Worm (Caenorhabditis elegans) whole organism, young adult: ENCODE results near the gene swt-4.

Experiments used
- C17E4.6 ChIP-seq: fragments of 200-800 bp; sonication (Bioruptor generic); IDR thresholded peaks from 2 replicates; pipeline ENCODE4 v1.3.6; 2022; ENCODE audit warnings: missing genetic modification reagents, missing genetic modification characterization, missing compliant biosample characterization
- D2030.7 ChIP-seq: fragments of 200-800 bp; sonication (Bioruptor generic); IDR thresholded peaks from 2 replicates; pipeline ENCODE4 v1.3.6; 2022; ENCODE audit warnings: missing genetic modification reagents, missing genetic modification characterization, missing compliant biosample characterization
- F22D6.2 ChIP-seq: sonication (generic microtip); optimal IDR thresholded peaks from 2 replicates; lab custom pipeline; 2016; ENCODE audit warnings: mild to moderate bottlenecking, missing genetic modification characterization, missing compliant biosample characterization
- F39B2.1 ChIP-seq: fragments of 200-800 bp; sonication (Bioruptor generic); IDR thresholded peaks from 2 replicates; pipeline ENCODE4 v1.3.6; 2022; ENCODE audit warnings: missing genetic modification reagents, missing genetic modification characterization, missing compliant biosample characterization
- F57A8.1 ChIP-seq: fragments of 200-800 bp; sonication (Bioruptor generic); optimal IDR thresholded peaks from 2 replicates; lab custom pipeline; 2018; ENCODE audit warnings: mild to moderate bottlenecking, missing genetic modification characterization, moderate library complexity, missing compliant biosample characterization
- Y56A3A.18 ChIP-seq: fragments of 200-800 bp; sonication (Bioruptor generic); IDR thresholded peaks from 2 replicates; pipeline ENCODE4 v1.3.6; 2022; ENCODE audit warnings: missing genetic modification reagents, missing genetic modification characterization, missing compliant biosample characterization
- cebp-1 ChIP-seq, 2 experiments: fragments of 200-800 bp in 1 of 2; sonication (Bioruptor generic) in 1 of 2; sonication (generic microtip) in 1 of 2; IDR thresholded peaks in 1 of 2; optimal IDR thresholded peaks in 1 of 2; 2 replicates each; pipeline versions ENCODE4 v1.3.6 to Lab custom; 2017 to 2022; ENCODE audit warnings: missing compliant biosample characterization in 2 of 2, missing genetic modification characterization in 2 of 2, mild to moderate bottlenecking in 1 of 2, missing genetic modification reagents in 1 of 2, moderate library complexity in 1 of 2
- chd-7 ChIP-seq: sonication (generic microtip); optimal IDR thresholded peaks from 2 replicates; lab custom pipeline; 2016; ENCODE audit warnings: mild to moderate bottlenecking, missing genetic modification characterization, moderate library complexity, missing compliant biosample characterization
- dpff-1 ChIP-seq: sonication (generic microtip); optimal IDR thresholded peaks from 2 replicates; lab custom pipeline; 2017; ENCODE audit warnings: mild to moderate bottlenecking, missing genetic modification characterization, missing compliant biosample characterization
- dpl-1 ChIP-seq: fragments of 150-350 bp; optimal IDR thresholded peaks from 2 replicates; lab custom pipeline; 2014; ENCODE audit warnings: missing biosample characterization, missing genetic modification reagents, missing genetic modification characterization
- egl-44 ChIP-seq: fragments of 200-800 bp; sonication (Bioruptor generic); IDR thresholded peaks from 2 replicates; pipeline ENCODE4 v1.3.6; 2022; ENCODE audit warnings: missing genetic modification reagents, missing genetic modification characterization, missing compliant biosample characterization
- egrh-3 ChIP-seq: fragments of 200-800 bp; sonication (Bioruptor generic); IDR thresholded peaks from 2 replicates; pipeline ENCODE4 v1.3.6; 2022; ENCODE audit warnings: missing genetic modification reagents, missing genetic modification characterization, missing compliant biosample characterization
- hlh-12 ChIP-seq: sonication (generic microtip); optimal IDR thresholded peaks from 2 replicates; lab custom pipeline; 2016; ENCODE audit warnings: missing genetic modification characterization, missing compliant biosample characterization
- hmg-1.2 ChIP-seq: fragments of 200-800 bp; sonication (Bioruptor generic); IDR thresholded peaks from 2 replicates; pipeline ENCODE4 v1.3.6; 2022; ENCODE audit warnings: missing genetic modification reagents, missing genetic modification characterization, missing compliant biosample characterization
- let-526 ChIP-seq: fragments of 200-800 bp; sonication (Bioruptor generic); IDR thresholded peaks from 2 replicates; pipeline ENCODE4 v1.3.6; 2022; ENCODE audit warnings: missing genetic modification reagents, missing genetic modification characterization, missing compliant biosample characterization
- let-607 ChIP-seq, 2 experiments: fragments of 200-800 bp in 1 of 2; sonication (Bioruptor generic) in 1 of 2; sonication (generic microtip) in 1 of 2; optimal IDR thresholded peaks; 2 replicates each; lab custom pipeline; 2016 to 2018; ENCODE audit warnings: mild to moderate bottlenecking in 2 of 2, missing compliant biosample characterization in 2 of 2, missing genetic modification characterization in 2 of 2, moderate library complexity in 2 of 2, missing genotype in 1 of 2
- lin-35 ChIP-seq, 3 experiments: fragments of 150-350 bp in 2 of 3; sonication (generic microtip) in 1 of 3; optimal IDR thresholded peaks; 2 replicates each; lab custom pipeline; 2014 to 2018; ENCODE audit warnings: missing biosample characterization in 3 of 3, missing genetic modification characterization in 3 of 3, missing genetic modification reagents in 3 of 3
- lir-1 ChIP-seq: fragments of 200-800 bp; sonication (Bioruptor generic); conservative IDR thresholded peaks from 2 replicates; pipeline ENCODE4 v1.3.6; 2022; ENCODE audit warnings: missing genetic modification reagents, missing genetic modification characterization, missing compliant biosample characterization
- lsl-1 ChIP-seq: fragments of 200-800 bp; sonication (Bioruptor generic); optimal IDR thresholded peaks from 2 replicates; lab custom pipeline; 2018; ENCODE audit warnings: mild to moderate bottlenecking, missing genetic modification characterization, moderate library complexity, missing compliant biosample characterization
- madf-6 ChIP-seq: fragments of 200-800 bp; sonication (Bioruptor generic); IDR thresholded peaks from 2 replicates; pipeline ENCODE4 v1.3.6; 2022; ENCODE audit warnings: missing genetic modification reagents, missing genetic modification characterization, missing compliant biosample characterization
- madf-8 ChIP-seq: fragments of 200-800 bp; sonication (Bioruptor generic); conservative IDR thresholded peaks from 2 replicates; pipeline ENCODE4 v1.3.6; 2022; ENCODE audit warnings: missing genetic modification reagents, missing genetic modification characterization, missing compliant biosample characterization
- nfya-2 ChIP-seq: fragments of 200-800 bp; sonication (Bioruptor generic); IDR thresholded peaks from 2 replicates; pipeline ENCODE4 v1.3.6; 2022; ENCODE audit warnings: missing genetic modification reagents, missing genetic modification characterization, missing compliant biosample characterization
- nhr-90 ChIP-seq: sonication (generic microtip); optimal IDR thresholded peaks from 2 replicates; lab custom pipeline; 2016; ENCODE audit warnings: missing genotype, mild to moderate bottlenecking, missing genetic modification characterization, missing compliant biosample characterization
- rcor-1 ChIP-seq: fragments of 200-800 bp; sonication (Bioruptor generic); IDR thresholded peaks from 2 replicates; pipeline ENCODE4 v1.3.6; 2022; ENCODE audit warnings: missing genetic modification reagents, missing genetic modification characterization, missing compliant biosample characterization
- snpc-1.3 ChIP-seq: sonication (generic microtip); optimal IDR thresholded peaks from 2 replicates; lab custom pipeline; 2017; ENCODE audit warnings: missing genetic modification characterization, mild to moderate bottlenecking, missing compliant biosample characterization, antibody characterized with exemption, moderate library complexity, missing genotype, missing genetic modification reagents; ENCODE audit not compliant: insufficient read depth
- sptf-2 ChIP-seq: fragments of 200-800 bp; sonication (Bioruptor generic); optimal IDR thresholded peaks from 2 replicates; lab custom pipeline; 2018; ENCODE audit warnings: mild to moderate bottlenecking, missing genetic modification characterization, missing compliant biosample characterization
- tbp1 ChIP-seq: fragments of 200-800 bp; sonication (Bioruptor generic); optimal IDR thresholded peaks from 2 replicates; lab custom pipeline; 2018; ENCODE audit warnings: mild to moderate bottlenecking, missing genetic modification characterization, missing compliant biosample characterization
- xnd-1 ChIP-seq: sonication (generic microtip); optimal IDR thresholded peaks from 2 replicates; lab custom pipeline; 2016; ENCODE audit warnings: missing genotype, missing genetic modification reagents, missing genetic modification characterization, missing compliant biosample characterization
- zim-3 ChIP-seq: sonication (generic microtip); optimal IDR thresholded peaks from 2 replicates; lab custom pipeline; 2017; ENCODE audit warnings: mild to moderate bottlenecking, missing genetic modification characterization, moderate library complexity, missing compliant biosample characterization
- ztf-18 ChIP-seq: sonication (generic microtip); optimal IDR thresholded peaks from 2 replicates; lab custom pipeline; 2016; ENCODE audit warnings: missing genotype, mild to moderate bottlenecking, missing genetic modification characterization, missing compliant biosample characterization
- ztf-26 ChIP-seq: sonication (generic microtip); optimal IDR thresholded peaks from 2 replicates; lab custom pipeline; 2017; ENCODE audit warnings: missing genetic modification characterization, missing compliant biosample characterization

The swt-4 gene

DNA sequence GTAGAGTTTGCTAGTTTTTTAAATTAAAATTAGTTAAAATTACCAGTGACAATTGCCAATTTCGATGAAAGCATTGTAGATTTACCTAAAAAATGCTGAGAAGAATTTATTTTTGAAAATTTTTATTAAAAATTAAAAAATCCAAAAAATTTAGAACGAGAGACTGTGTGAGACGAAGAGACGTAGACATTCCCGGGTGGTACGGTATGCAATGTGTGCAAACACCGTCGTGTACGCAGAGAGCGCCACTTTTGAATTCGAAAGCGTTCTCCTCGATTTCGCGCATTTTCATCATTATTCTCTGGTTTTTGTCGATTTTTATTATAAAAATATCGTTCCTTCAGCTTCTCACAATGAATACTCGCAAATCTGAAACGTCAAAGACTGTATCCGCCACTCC is 13.8 kb upstream of the swt-4 start, which contains the start of the genes dhs-11 and orc-1 (continued):
- TF ChIP-seq F57A8.1 (GFP tag; lab: Kevin White, UChicago) (no peak), hlh-12 (tag; lab: Kevin White, UChicago) (no peak), nfya-2 (GFP tag; lab: Robert Waterston, UW) (no peak), tbp1 (GFP tag; lab: Kevin White, UChicago) (peak; percentile 35), lir-1 (no peak), rcor-1 (GFP tag; lab: Robert Waterston, UW) (peak; percentile 55), D2030.7 (GFP tag; lab: Robert Waterston, UW) (peak; percentile 87), let-607 (tag; optimal IDR thresholded peaks at IDR 0.05; lab: Kevin White, UChicago) (no peak), egrh-3 (GFP tag; lab: Robert Waterston, UW) (no peak), chd-7 (no peak), egl-44 (GFP tag; lab: Robert Waterston, UW) (no peak), C17E4.6 (GFP tag; lab: Robert Waterston, UW) (no peak), ztf-18 (tag; lab: Kevin White, UChicago) (no peak), madf-6 (peak; percentile 84), snpc-1.3 (peak; percentile 57), ztf-26 (tag; lab: Kevin White, UChicago) (no peak), sptf-2 (no peak), let-526 (GFP tag; lab: Robert Waterston, UW) (no peak), F39B2.1 (GFP tag; lab: Robert Waterston, UW) (no peak), lsl-1 (GFP tag; lab: Kevin White, UChicago) (peak; percentile 90), F22D6.2 (no peak), madf-8 (GFP tag; lab: Robert Waterston, UW) (peak; percentile 58; the same call in 1 of the 2 replicates), nhr-90 (tag; lab: Kevin White, UChicago) (no peak), zim-3 (tag; lab: Kevin White, UChicago) (no peak), dpl-1 (GFP tag; lab: Kevin White, UChicago) (peak; percentile 74)

DNA sequence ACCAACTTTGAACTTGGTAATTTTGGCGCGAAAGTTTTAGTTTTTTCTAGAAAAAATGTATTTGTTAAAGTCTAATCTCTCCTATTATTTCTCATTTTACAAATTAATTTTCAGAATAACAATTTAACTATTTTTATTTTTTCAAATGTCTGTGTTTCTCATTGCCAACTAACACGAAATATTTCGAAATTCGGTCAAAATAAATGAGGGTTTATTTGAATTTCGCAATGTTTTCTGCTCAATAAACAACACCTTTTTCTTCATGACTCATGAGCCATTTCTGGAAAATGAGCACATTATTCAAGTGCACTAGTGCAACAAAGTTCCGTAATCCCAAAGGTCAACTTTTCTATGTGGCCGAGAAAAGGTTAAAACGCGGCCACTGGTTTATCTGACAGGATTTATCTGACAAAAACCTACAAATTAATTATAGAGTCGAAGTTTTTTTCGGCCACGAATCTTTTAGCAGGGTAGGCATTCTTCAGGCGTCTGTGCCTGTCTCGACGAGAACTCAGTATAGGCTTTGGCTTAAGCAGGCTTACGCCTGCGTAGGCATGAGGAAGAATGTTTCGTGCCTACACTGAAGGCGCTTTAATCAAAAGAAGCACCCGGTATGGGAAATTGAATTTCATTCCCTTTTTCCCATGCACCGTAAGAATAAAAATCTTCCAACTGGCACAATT is 9.5 kb upstream of the swt-4 start, which contains the start of gene Y39A1A.27:
Gene Y39A1A.27, plus strand, starts transcription at position 633 of the 683 bp plus-strand sequence.
- TF ChIP-seq xnd-1 (tag; lab: Kevin White, UChicago) = no peak
- no peak for TF ChIP-seq cebp-1 (GFP tag; IDR thresholded peaks at IDR 0.05; lab: Robert Waterston, UW)
- TF ChIP-seq cebp-1 (tag; optimal IDR thresholded peaks at IDR 0.05; lab: Kevin White, UChicago) = peak; percentile 87

DNA sequence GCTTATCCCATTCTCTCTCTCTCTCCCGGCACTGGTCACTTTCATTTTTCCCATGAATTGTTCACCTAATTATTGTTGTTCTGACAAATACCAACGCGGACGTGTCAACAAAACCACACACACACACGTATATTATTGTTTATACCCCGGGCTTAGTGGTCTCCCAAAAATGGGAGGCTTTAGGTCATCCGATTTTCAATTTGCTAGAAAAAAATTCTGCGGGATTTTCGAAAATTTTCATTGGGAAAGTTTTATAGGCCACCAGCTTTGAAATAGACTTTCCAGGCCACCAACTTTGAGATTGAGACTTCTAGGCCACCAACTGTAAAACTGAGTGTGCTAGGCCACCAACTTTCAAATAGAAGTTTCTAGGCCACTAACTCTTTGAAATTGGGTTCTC is 9.0 kb upstream of the swt-4 start:
- TF ChIP-seq Y56A3A.18 (GFP tag; lab: Robert Waterston, UW) = no peak
- 0 out of 2 replicates have a peak, but pooled peaks have one; percentile 24 for TF ChIP-seq hmg-1.2
- TF ChIP-seq dpff-1 (tag; lab: Kevin White, UChicago) = no peak

DNA sequence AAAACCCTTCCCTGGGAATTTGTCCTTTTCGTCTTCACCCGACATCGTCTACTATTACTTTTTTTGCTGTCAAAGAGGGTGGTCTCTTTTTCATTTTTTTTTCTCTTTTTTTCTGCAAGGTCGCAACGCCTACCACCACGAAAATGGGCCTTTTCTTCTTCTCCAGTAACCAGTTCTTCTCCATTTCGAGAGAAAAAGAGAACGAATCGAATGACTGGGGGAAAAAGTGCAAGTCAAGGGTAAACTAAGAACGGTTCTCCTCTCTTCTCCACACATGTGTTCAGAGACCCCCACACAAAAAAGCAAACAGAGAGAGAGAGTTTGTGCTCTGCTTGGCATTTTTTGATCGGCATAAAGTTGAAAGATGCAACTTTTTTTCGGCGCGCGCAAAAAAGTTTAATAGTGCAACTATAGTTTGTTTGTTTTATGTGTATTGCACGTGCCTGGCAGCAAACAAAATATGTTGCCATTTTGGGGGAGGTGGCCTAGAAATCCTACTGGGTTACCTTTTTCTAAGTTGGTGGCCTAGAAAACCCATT is 7.6 kb upstream of the swt-4 start:
- TF ChIP-seq lin-35 (GFP tag; optimal IDR thresholded peaks at IDR 0.05; lab: Kevin White, UChicago) = no peak
